Worm (Caenorhabditis elegans) whole organism, late embryonic: ENCODE data around the gene ciao-2B.

Source experiments
- ama-1 ChIP-seq: fragments of 150-350 bp; optimal IDR thresholded peaks from 2 replicates; lab custom pipeline; 2014
- ets-4 ChIP-seq: sonication (generic microtip); optimal IDR thresholded peaks from 2 replicates; lab custom pipeline; 2016; ENCODE audit warnings: missing genetic modification characterization, missing compliant biosample characterization
- lin-11 ChIP-seq: fragments of 200-800 bp; sonication (Bioruptor generic); optimal IDR thresholded peaks from 2 replicates; lab custom pipeline; 2018; ENCODE audit warnings: mild to moderate bottlenecking, missing genetic modification characterization, missing compliant biosample characterization
- nhr-232 ChIP-seq: sonication (generic microtip); optimal IDR thresholded peaks from 2 replicates; lab custom pipeline; 2016; ENCODE audit warnings: missing genetic modification characterization, missing compliant biosample characterization

- no peak for TF ChIP-seq ets-4
- no peak for TF ChIP-seq ama-1 (lab: Kevin White, UChicago)
- no peak for TF ChIP-seq lin-11 (tag; lab: Kevin White, UChicago)
- no peak for TF ChIP-seq nhr-232 (tag; lab: Kevin White, UChicago)
Measured at ce11 chrIII:13455207-13455606, 15.9 kb upstream of the ciao-2B start, which contains the start of gene cua-1.
